Worm (Caenorhabditis elegans): ENCODE measurements around the gene srh-180.

DNA sequence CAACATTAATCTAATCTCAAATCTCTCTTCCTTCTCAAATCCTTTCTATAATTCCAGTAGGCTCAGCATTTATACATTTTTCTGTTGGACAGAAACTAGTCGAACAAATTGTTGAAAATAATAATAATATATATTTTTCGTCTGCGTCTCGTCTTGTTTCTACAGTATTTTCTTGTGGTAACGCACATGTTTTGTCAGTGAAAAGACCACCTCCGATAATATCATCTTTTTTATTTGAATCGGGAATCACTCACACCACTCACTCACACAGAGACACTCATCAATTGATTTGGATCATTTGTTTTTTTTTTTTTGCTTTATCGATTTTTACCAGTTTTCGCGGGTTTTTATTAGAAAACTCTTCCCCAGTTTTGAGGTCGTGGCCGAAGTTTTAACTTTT is 37.3 kb downstream of the srh-180 start:
- no peak for TF ChIP-seq him-1 (tag; optimal IDR thresholded peaks at IDR 0.05)
- no peak for TF ChIP-seq dao-5 (tag; optimal IDR thresholded peaks at IDR 0.05)
